Fruit fly (Drosophila melanogaster) whole organism: ENCODE data around the gene Art4.
A peak's percentile ranks its signal among the peaks of the same experiment; 100 is the strongest.

ENCODE experiments used
- CG8478 ChIP-seq: fragments of >200 bp; optimal IDR thresholded peaks from 2 replicates; lab custom pipeline; 2018; ENCODE audit warnings: inconsistent platforms
- Dll ChIP-seq: fragments of >200 bp; optimal IDR thresholded peaks from 2 replicates; lab custom pipeline; 2017
- EcR ChIP-seq, 2 experiments: fragments of >200 bp; optimal IDR thresholded peaks; 2 replicates each; lab custom pipeline; 2017; ENCODE audit warnings: missing biosample characterization in 2 of 2, missing genetic modification characterization in 2 of 2, missing genetic modification reagents in 2 of 2
- pan ChIP-seq: fragments of >200 bp; optimal IDR thresholded peaks from 2 replicates; lab custom pipeline; 2017
- psq ChIP-seq: fragments of >200 bp; optimal IDR thresholded peaks from 2 replicates; lab custom pipeline; 2017
- usp ChIP-seq: fragments of >200 bp; optimal IDR thresholded peaks from 2 replicates; lab custom pipeline; 2017; ENCODE audit warnings: missing biosample characterization, missing genetic modification characterization, mixed read lengths

DNA sequence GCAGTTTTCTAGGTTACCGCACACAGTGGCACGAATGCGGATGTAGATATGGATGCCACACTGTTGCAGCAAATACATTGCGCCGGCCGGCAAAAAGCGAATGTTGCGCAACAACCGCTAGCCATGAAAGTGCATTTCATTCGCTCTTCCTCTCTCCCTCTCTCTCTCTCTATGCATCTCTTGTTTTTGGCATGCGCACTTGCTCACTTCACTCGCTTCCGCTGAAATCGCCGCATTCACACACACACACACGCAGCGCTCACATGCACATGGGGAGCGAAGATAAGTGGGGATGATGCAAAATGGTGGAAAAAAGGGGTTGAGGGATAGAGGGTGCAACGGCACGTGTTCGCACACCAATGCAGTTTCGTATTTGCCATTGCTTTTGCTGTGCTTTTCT is 36.0 kb downstream of the Art4 start:
- TF ChIP-seq Dll (lab: Kevin White, UChicago) (peak; percentile 55), usp (GFP tag; lab: Kevin White, UChicago) (no peak), psq (lab: Kevin White, UChicago) (no peak), CG8478 (lab: Kevin White, UChicago) (no peak), pan (lab: Kevin White, UChicago) (no peak), EcR (GFP tag; optimal IDR thresholded peaks at IDR 0.05; lab: Kevin White, UChicago) (no peak)
